Worm (Caenorhabditis elegans) whole organism, L2 larva: ENCODE measurements around the gene ZK105.12.
A peak's percentile ranks its signal among the peaks of the same experiment; 100 is the strongest.
"Not testable (repeated sequence)": the region's sequence is repeated elsewhere in the genome, so short reads cannot be mapped to it uniquely, and the experiment has no call there.

Experiments
- C34F6.9 ChIP-seq: fragments of 150-350 bp; optimal IDR thresholded peaks from 2 replicates; lab custom pipeline; 2014; ENCODE audit warnings: missing biosample characterization, missing genetic modification characterization
- F13H6.1 ChIP-seq: sonication (generic microtip); optimal IDR thresholded peaks from 2 replicates; lab custom pipeline; 2016; ENCODE audit warnings: missing genetic modification characterization, missing compliant biosample characterization
- R02D3.7 ChIP-seq: fragments of 150-350 bp; optimal IDR thresholded peaks from 2 replicates; lab custom pipeline; 2014; ENCODE audit warnings: missing biosample characterization, missing genetic modification characterization
- Y55F3AM.14 ChIP-seq: fragments of 200-800 bp; sonication (Bioruptor generic); optimal IDR thresholded peaks from 2 replicates; lab custom pipeline; 2018; ENCODE audit warnings: mild to moderate bottlenecking, missing genetic modification characterization, missing compliant biosample characterization
- ZK546.5 ChIP-seq: sonication (generic microtip); optimal IDR thresholded peaks from 2 replicates; lab custom pipeline; 2017; ENCODE audit warnings: missing biosample characterization, missing genetic modification characterization
- alr-1 ChIP-seq: fragments of 150-350 bp; optimal IDR thresholded peaks from 2 replicates; lab custom pipeline; 2014; ENCODE audit warnings: missing biosample characterization, missing genetic modification characterization
- ama-1 ChIP-seq: fragments of 150-350 bp; optimal IDR thresholded peaks from 2 replicates; lab custom pipeline; 2018; ENCODE audit warnings: inconsistent platforms
- ceh-16 ChIP-seq: fragments of 150-350 bp; optimal IDR thresholded peaks from 2 replicates; lab custom pipeline; 2014; ENCODE audit warnings: missing biosample characterization, missing genetic modification characterization
- ceh-82 ChIP-seq: fragments of 150-350 bp; optimal IDR thresholded peaks from 2 replicates; lab custom pipeline; 2014; ENCODE audit warnings: missing biosample characterization, missing genetic modification characterization
- crh-2 ChIP-seq: sonication (generic microtip); optimal IDR thresholded peaks from 2 replicates; lab custom pipeline; 2017; ENCODE audit warnings: missing biosample characterization, missing genetic modification characterization
- egl-27 ChIP-seq: sonication (generic microtip); optimal IDR thresholded peaks from 3 replicates; lab custom pipeline; 2017; ENCODE audit warnings: missing biosample characterization, missing genetic modification reagents, missing genetic modification characterization
- elt-1 ChIP-seq: fragments of 150-350 bp; optimal IDR thresholded peaks from 2 replicates; lab custom pipeline; 2014; ENCODE audit warnings: missing biosample characterization, missing genetic modification characterization
- fos-1 ChIP-seq: fragments of 150-350 bp; optimal IDR thresholded peaks from 2 replicates; lab custom pipeline; 2014; ENCODE audit warnings: missing biosample characterization, missing genetic modification characterization
- lin-11 ChIP-seq: fragments of 150-350 bp; sonication (generic microtip); optimal IDR thresholded peaks from 2 replicates; lab custom pipeline; 2014; ENCODE audit warnings: missing biosample characterization, missing genetic modification characterization, inconsistent platforms, mixed read lengths
- lsy-2 ChIP-seq, 2 experiments: fragments of 150-350 bp in 1 of 2; sonication (generic microtip) in 1 of 2; optimal IDR thresholded peaks; 2 replicates each; lab custom pipeline; 2014 to 2017; ENCODE audit warnings: missing biosample characterization in 2 of 2, missing genetic modification characterization in 2 of 2
- mbf-1 ChIP-seq: sonication (generic microtip); optimal IDR thresholded peaks from 2 replicates; lab custom pipeline; 2017; ENCODE audit warnings: missing biosample characterization, missing genetic modification characterization
- nhr-10 ChIP-seq: sonication (generic microtip); optimal IDR thresholded peaks from 2 replicates; lab custom pipeline; 2017; ENCODE audit warnings: missing biosample characterization, missing genetic modification characterization
- nhr-12 ChIP-seq: fragments of 150-350 bp; optimal IDR thresholded peaks from 2 replicates; lab custom pipeline; 2014; ENCODE audit warnings: missing biosample characterization, missing genetic modification characterization
- nhr-21 ChIP-seq: fragments of 150-350 bp; optimal IDR thresholded peaks from 2 replicates; lab custom pipeline; 2014; ENCODE audit warnings: missing biosample characterization, missing genetic modification characterization
- nhr-23 ChIP-seq: fragments of 150-350 bp; optimal IDR thresholded peaks from 2 replicates; lab custom pipeline; 2014; ENCODE audit warnings: missing biosample characterization, missing genetic modification reagents, missing genetic modification characterization
- nhr-25 ChIP-seq: fragments of 150-350 bp; sonication (generic microtip); optimal IDR thresholded peaks from 3 replicates; lab custom pipeline; 2014; ENCODE audit warnings: missing biosample characterization, missing genetic modification characterization
- nhr-6 ChIP-seq: fragments of 150-350 bp; optimal IDR thresholded peaks from 2 replicates; lab custom pipeline; 2014; ENCODE audit warnings: missing biosample characterization, missing genetic modification characterization
- peb-1 ChIP-seq: fragments of 150-350 bp; optimal IDR thresholded peaks from 2 replicates; lab custom pipeline; 2014; ENCODE audit warnings: missing biosample characterization, missing genetic modification characterization
- sem-4 ChIP-seq: fragments of 150-350 bp; optimal IDR thresholded peaks from 2 replicates; lab custom pipeline; 2014; ENCODE audit warnings: missing biosample characterization, missing genetic modification reagents, missing genetic modification characterization
- sma-9 ChIP-seq, 2 experiments: fragments of 150-350 bp in 1 of 2; sonication (generic microtip) in 1 of 2; optimal IDR thresholded peaks; 2 replicates each; lab custom pipeline; 2014 to 2016; ENCODE audit warnings: missing genetic modification characterization in 2 of 2, mild to moderate bottlenecking in 1 of 2, missing biosample characterization in 1 of 2, missing compliant biosample characterization in 1 of 2, missing genetic modification reagents in 1 of 2, moderate library complexity in 1 of 2
- unc-39 ChIP-seq: fragments of 150-350 bp; optimal IDR thresholded peaks from 2 replicates; lab custom pipeline; 2014; ENCODE audit warnings: missing biosample characterization, missing genetic modification characterization
- unc-55 ChIP-seq: fragments of 150-350 bp; sonication (generic microtip); optimal IDR thresholded peaks from 3 replicates; lab custom pipeline; 2014; ENCODE audit warnings: missing biosample characterization, missing genetic modification reagents, missing genetic modification characterization
- zag-1 ChIP-seq: fragments of 150-350 bp; optimal IDR thresholded peaks from 2 replicates; lab custom pipeline; 2014; ENCODE audit warnings: missing biosample characterization, missing genetic modification characterization
- ztf-1 ChIP-seq: fragments of 200-800 bp; sonication (Bioruptor generic); conservative IDR thresholded peaks from 2 replicates; pipeline ENCODE4 v1.3.6; 2022; ENCODE audit warnings: missing genetic modification characterization, missing compliant biosample characterization
- ztf-11 ChIP-seq: sonication (generic microtip); optimal IDR thresholded peaks from 2 replicates; lab custom pipeline; 2017; ENCODE audit warnings: missing biosample characterization, missing genetic modification characterization
- ztf-4 ChIP-seq: fragments of 150-350 bp; optimal IDR thresholded peaks from 2 replicates; lab custom pipeline; 2014; ENCODE audit warnings: missing biosample characterization, missing genetic modification characterization

ZK105.12 gene

ce11 chrV:7703536-7703935 lies 12.4 kb downstream of the ZK105.12 start, which contains the start of gene srsx-40:
srsx-40 (minus strand) TSS chrV:7703636.
- not testable (repeated sequence) for TF ChIP-seq sem-4 (tag; lab: Kevin White, UChicago); ztf-1; nhr-23 (tag; lab: Kevin White, UChicago)
- TF ChIP-seq, all 48 proteins: peak for 0; not testable (repeated sequence) for 48

- TF ChIP-seq nhr-21 (tag; lab: Kevin White, UChicago) (no peak), ama-1 (no peak), F13H6.1 (tag; lab: Kevin White, UChicago) (no peak), peb-1 (tag; lab: Kevin White, UChicago) (no peak), alr-1 (tag; lab: Kevin White, UChicago) (no peak), egl-27 (tag; lab: Kevin White, UChicago) (no peak), crh-2 (no peak), nhr-10 (tag; lab: Kevin White, UChicago) (no peak), ceh-16 (tag; lab: Kevin White, UChicago) (no peak), Y55F3AM.14 (GFP tag; lab: Kevin White, UChicago) (no peak)
- TF ChIP-seq, all 48 proteins: peak for 0
These were observed 19.1 kb downstream of the ZK105.12 start, which contains the start of gene ZK105.3 for ce11 chrV:7696842-7697241. ZK105.3 (plus strand) TSS chrV:7697142.

DNA sequence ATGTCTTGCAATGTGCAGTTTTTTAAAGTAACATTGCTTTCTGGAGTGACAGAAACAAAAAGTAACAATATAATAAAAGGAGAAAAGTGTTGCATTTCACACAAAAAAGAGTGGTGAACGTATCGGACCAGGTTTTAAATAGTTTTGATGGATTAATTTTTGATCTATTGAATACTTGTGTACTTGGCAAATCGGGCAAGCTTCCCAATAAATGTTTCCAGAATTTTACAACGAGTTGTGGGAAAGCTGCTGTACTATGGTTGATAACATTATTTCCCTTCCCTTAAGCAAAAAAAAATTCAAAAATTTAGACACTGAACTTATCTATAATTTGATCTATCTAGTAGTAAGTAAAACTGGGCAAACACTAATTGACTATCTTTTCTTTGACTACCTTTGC lies 22.5 kb downstream of the ZK105.12 start, which contains the start of gene C12D5.10:
Gene C12D5.10 (minus strand): TSS at position 101 of the 400 bp plus-strand sequence.
- TF ChIP-seq nhr-6 (tag; lab: Kevin White, UChicago): no peak

ce11 chrV:7690637-7691036 lies 25.3 kb downstream of the ZK105.12 start:
- no peak for TF ChIP-seq crh-2
- TF ChIP-seq lsy-2 (tag; optimal IDR thresholded peaks at IDR 0.05; lab: Kevin White, UChicago): no peak
- no peak for TF ChIP-seq sma-9 (GFP tag; optimal IDR thresholded peaks at IDR 0.05; lab: Kevin White, UChicago)
- no peak for TF ChIP-seq sma-9 (tag; optimal IDR thresholded peaks at IDR 0.05; lab: Kevin White, UChicago)
- TF ChIP-seq ZK546.5 (tag; lab: Kevin White, UChicago): no peak
- no peak for TF ChIP-seq unc-55 (GFP tag; lab: Kevin White, UChicago)
- no peak for TF ChIP-seq nhr-6 (tag; lab: Kevin White, UChicago)
- no peak for TF ChIP-seq R02D3.7 (tag; lab: Kevin White, UChicago)
- no peak for TF ChIP-seq Y55F3AM.14 (GFP tag; lab: Kevin White, UChicago)
- no peak for TF ChIP-seq zag-1 (tag; lab: Kevin White, UChicago)
- no peak for TF ChIP-seq unc-39 (tag; lab: Kevin White, UChicago)
- no peak for TF ChIP-seq C34F6.9 (tag; lab: Kevin White, UChicago)
- no peak for TF ChIP-seq F13H6.1 (tag; lab: Kevin White, UChicago)
- TF ChIP-seq ztf-11 (tag; lab: Kevin White, UChicago): no peak
- no peak for TF ChIP-seq elt-1
- no peak for TF ChIP-seq peb-1 (tag; lab: Kevin White, UChicago)
- TF ChIP-seq lin-11 (tag; lab: Kevin White, UChicago): no peak
- no peak for TF ChIP-seq nhr-10 (tag; lab: Kevin White, UChicago)
- TF ChIP-seq ceh-82: no peak
- TF ChIP-seq nhr-12 (tag; lab: Kevin White, UChicago): no peak
- TF ChIP-seq ztf-4 (tag; lab: Kevin White, UChicago): no peak

DNA sequence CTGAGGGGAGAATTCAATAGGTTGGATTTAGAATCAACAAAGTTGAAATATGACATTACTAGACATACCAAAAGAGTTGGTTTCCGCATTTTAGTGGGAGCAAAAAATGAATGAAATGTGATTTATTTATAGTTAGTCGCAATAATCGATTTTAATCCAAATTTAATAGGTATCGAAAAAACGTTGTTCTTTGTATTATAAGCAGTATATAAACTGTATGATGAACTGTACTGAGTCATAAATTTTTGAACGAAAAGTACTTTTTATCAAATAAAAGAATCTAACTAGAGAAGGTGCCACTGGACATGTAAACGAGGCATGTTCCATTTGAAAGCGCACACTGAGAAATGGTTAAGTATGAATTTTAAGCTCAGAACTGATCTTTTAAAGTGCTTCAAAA lies 26.0 kb downstream of the ZK105.12 start, which contains the start of gene C12D5.9:
Gene C12D5.9 (minus strand): TSS at position 101 of the 400 bp plus-strand sequence.
- TF ChIP-seq sem-4 (tag; lab: Kevin White, UChicago) (no peak), nhr-6 (tag; lab: Kevin White, UChicago) (no peak)

DNA sequence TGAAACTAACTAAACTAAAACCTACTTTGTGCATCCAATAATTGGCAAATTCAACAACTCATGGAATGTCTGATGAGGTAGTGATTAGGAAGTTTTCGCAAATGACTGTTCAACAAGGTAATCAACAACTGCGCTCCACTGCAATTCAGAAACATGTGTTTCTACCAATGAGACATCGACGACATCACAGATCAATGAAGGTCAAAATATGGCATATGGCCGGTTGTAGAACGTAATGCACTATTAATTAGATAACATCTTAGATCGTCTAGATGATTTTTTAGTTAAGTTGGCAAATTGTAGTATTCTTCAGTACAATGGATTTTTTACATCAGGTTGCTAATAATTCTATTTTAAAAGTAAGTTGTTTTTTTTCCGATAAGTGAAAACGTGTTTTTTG lies 29.7 kb downstream of the ZK105.12 start, which contains the start of the genes nhr-94 and nhr-152:
Gene nhr-94 (minus strand): TSS at position 147 of the 400 bp plus-strand sequence.
Gene nhr-152 (plus strand): TSS at position 162 of the 400 bp plus-strand sequence.
- peak; percentile 82 for TF ChIP-seq sma-9 (GFP tag; optimal IDR thresholded peaks at IDR 0.05; lab: Kevin White, UChicago)
- no peak for TF ChIP-seq sma-9 (tag; optimal IDR thresholded peaks at IDR 0.05; lab: Kevin White, UChicago)
- TF ChIP-seq nhr-25: peak; percentile 77
- peak; percentile 11 for TF ChIP-seq elt-1
- no peak for TF ChIP-seq peb-1 (tag; lab: Kevin White, UChicago)
- no peak for TF ChIP-seq ceh-16 (tag; lab: Kevin White, UChicago)
- TF ChIP-seq fos-1 (tag; lab: Kevin White, UChicago): peak; percentile 6
- no peak for TF ChIP-seq mbf-1
- TF ChIP-seq, all 48 proteins: peak for 4
